Fruit fly (Drosophila melanogaster): ENCODE results near the gene Nep7.

DNA sequence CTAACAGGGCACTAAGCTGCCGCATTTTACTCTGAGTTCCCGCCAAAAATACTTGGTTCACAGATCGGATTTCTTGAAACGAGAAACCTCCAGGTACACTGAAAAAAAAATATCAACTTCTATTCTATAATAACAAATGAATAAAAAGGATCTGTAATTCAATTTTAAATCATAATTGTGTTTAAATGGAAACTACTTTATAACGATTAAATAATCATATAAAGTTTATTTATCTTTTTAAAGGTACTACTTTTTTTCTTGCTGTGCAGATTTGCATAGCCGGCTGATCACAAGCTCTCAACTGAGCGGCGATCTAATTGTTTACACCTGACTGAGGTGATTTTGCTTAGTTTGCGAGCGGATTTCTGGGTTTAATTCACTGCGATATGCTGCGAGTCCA, 32.6 kb downstream of the Nep7 start:
- TF ChIP-seq CG8478 (optimal IDR thresholded peaks at IDR 0.05) (no peak), CTCF (optimal IDR thresholded peaks at IDR 0.05) (no peak)
